Fruit fly (Drosophila melanogaster): ENCODE data around the gene CG2004.

dm6 chrX:8726816-8727215, 12.1 kb upstream of the CG2004 start:
- TF ChIP-seq CG11294 (GFP tag; IDR thresholded peaks at IDR 0.05) = no peak
- TF ChIP-seq Blimp-1 (GFP tag; optimal IDR thresholded peaks at IDR 0.05) = no peak
- no peak for TF ChIP-seq CG15336 (GFP tag; IDR thresholded peaks at IDR 0.05)
- TF ChIP-seq fd59A (GFP tag; optimal IDR thresholded peaks at IDR 0.05) = no peak
- no peak for TF ChIP-seq CG3919 (GFP tag; optimal IDR thresholded peaks at IDR 0.05)
- no peak for TF ChIP-seq CG3032 (tag; optimal IDR thresholded peaks at IDR 0.05)
- TF ChIP-seq Eip93F (GFP tag; optimal IDR thresholded peaks at IDR 0.05) = no peak
- TF ChIP-seq fkh (GFP tag; optimal IDR thresholded peaks at IDR 0.05) = no peak
- TF ChIP-seq Hr39 (GFP tag; optimal IDR thresholded peaks at IDR 0.05) = no peak
- no peak for TF ChIP-seq CG34406 (GFP tag; optimal IDR thresholded peaks at IDR 0.05)

All from whole organism, prepupa.